Fruit fly (Drosophila melanogaster): ENCODE measurements around the gene amd.

Gene amd

dm6 chr2L:19141435-19142126, 31.6 kb downstream of the amd start:
- TF ChIP-seq CrebA (GFP tag; optimal IDR thresholded peaks at IDR 0.05; ENCODE audit: borderline replicate concordance) (peak; percentile 8), Rel (GFP tag; optimal IDR thresholded peaks at IDR 0.05) (peak; percentile 56), Rel (tag; optimal IDR thresholded peaks at IDR 0.05) (peak; percentile 26), ey (GFP tag; optimal IDR thresholded peaks at IDR 0.05) (peak; percentile 91), rgr (GFP tag; optimal IDR thresholded peaks at IDR 0.05) (peak; percentile 87), brk (GFP tag; optimal IDR thresholded peaks at IDR 0.05) (peak; percentile 58), dmrt93B (GFP tag; optimal IDR thresholded peaks at IDR 0.05) (peak; percentile 81), Mio (GFP tag; optimal IDR thresholded peaks at IDR 0.05) (no peak), woc (GFP tag; optimal IDR thresholded peaks at IDR 0.05) (peak; percentile 77), Jra (GFP tag; optimal IDR thresholded peaks at IDR 0.05) (peak; percentile 16), HLH106 (tag; optimal IDR thresholded peaks at IDR 0.05) (peak; percentile 91), Hnf4 (GFP tag; optimal IDR thresholded peaks at IDR 0.05) (peak; percentile 74), tai (GFP tag; optimal IDR thresholded peaks at IDR 0.05) (peak; percentile 63), lola (GFP tag; optimal IDR thresholded peaks at IDR 0.05) (no peak), GATAd (GFP tag; optimal IDR thresholded peaks at IDR 0.05) (no peak), Hr78 (GFP tag; optimal IDR thresholded peaks at IDR 0.05) (no peak), h (GFP tag; optimal IDR thresholded peaks at IDR 0.05) (peak; percentile 91), Dfd (GFP tag; optimal IDR thresholded peaks at IDR 0.05) (peak; percentile 95), Dif (GFP tag; optimal IDR thresholded peaks at IDR 0.05; ENCODE audit: partially characterized antibody) (peak; percentile 10), sage (GFP tag; optimal IDR thresholded peaks at IDR 0.05) (peak; percentile 77), N (GFP tag; optimal IDR thresholded peaks at IDR 0.05) (no peak), Vsx2 (GFP tag; optimal IDR thresholded peaks at IDR 0.05; ENCODE audit: partially characterized antibody) (no peak), foxo (GFP tag; optimal IDR thresholded peaks at IDR 0.05) (peak; percentile 21 to 90), br (GFP tag; optimal IDR thresholded peaks at IDR 0.05) (peak; percentile 89), OdsH (GFP tag; optimal IDR thresholded peaks at IDR 0.05) (peak; percentile 88), Hr83 (GFP tag; optimal IDR thresholded peaks at IDR 0.05; ENCODE audit: poor library complexity, severe bottlenecking) (no peak), fru (GFP tag; optimal IDR thresholded peaks at IDR 0.05) (peak; percentile 87), psq (GFP tag; optimal IDR thresholded peaks at IDR 0.05) (peak; percentile 79), jim (GFP tag; optimal IDR thresholded peaks at IDR 0.05) (no peak), usp (GFP tag; optimal IDR thresholded peaks at IDR 0.05) (no peak), dsf (GFP tag; optimal IDR thresholded peaks at IDR 0.05; ENCODE audit: borderline replicate concordance) (peak; percentile 65), Abd-B (GFP tag; optimal IDR thresholded peaks at IDR 0.05) (no peak), dl (GFP tag; optimal IDR thresholded peaks at IDR 0.05; ENCODE audit: insufficient read depth in 1 of 2, partially characterized antibody in 2 of 2) (no peak), CG32264 (GFP tag; optimal IDR thresholded peaks at IDR 0.05) (peak; percentile 58), sv (GFP tag; optimal IDR thresholded peaks at IDR 0.05) (peak; percentile 63), Sp1 (GFP tag; optimal IDR thresholded peaks at IDR 0.05) (peak; percentile 93), CG9705 (GFP tag; optimal IDR thresholded peaks at IDR 0.05) (peak; percentile 81), Myc (optimal IDR thresholded peaks at IDR 0.05) (no peak)

dm6 chr2L:19142176-19142870, 32.4 kb downstream of the amd start:
- TF ChIP-seq Dfd (GFP tag; optimal IDR thresholded peaks at IDR 0.05) (no peak), Hr83 (GFP tag; optimal IDR thresholded peaks at IDR 0.05; ENCODE audit: poor library complexity, severe bottlenecking) (no peak), psq (GFP tag; optimal IDR thresholded peaks at IDR 0.05) (peak; percentile 44), Rel (GFP tag; optimal IDR thresholded peaks at IDR 0.05) (no peak), Rel (tag; optimal IDR thresholded peaks at IDR 0.05) (peak; percentile 37), br (GFP tag; optimal IDR thresholded peaks at IDR 0.05) (peak; percentile 34), pan (optimal IDR thresholded peaks at IDR 0.05) (no peak), usp (GFP tag; optimal IDR thresholded peaks at IDR 0.05) (no peak), HLH106 (tag; optimal IDR thresholded peaks at IDR 0.05) (peak; percentile 32), Hnf4 (GFP tag; optimal IDR thresholded peaks at IDR 0.05) (peak; percentile 38), sage (GFP tag; optimal IDR thresholded peaks at IDR 0.05) (peak; percentile 46), jim (GFP tag; optimal IDR thresholded peaks at IDR 0.05) (no peak), dl (GFP tag; optimal IDR thresholded peaks at IDR 0.05; ENCODE audit: insufficient read depth in 1 of 2, partially characterized antibody in 2 of 2) (no peak), GATAd (GFP tag; optimal IDR thresholded peaks at IDR 0.05) (no peak), foxo (GFP tag; optimal IDR thresholded peaks at IDR 0.05) (peak in 1 of 2 experiments; percentile 48), ey (GFP tag; optimal IDR thresholded peaks at IDR 0.05) (peak; percentile 56), dmrt93B (GFP tag; optimal IDR thresholded peaks at IDR 0.05) (no peak), OdsH (GFP tag; optimal IDR thresholded peaks at IDR 0.05) (peak; percentile 62), fru (GFP tag; optimal IDR thresholded peaks at IDR 0.05) (peak; percentile 61), rgr (GFP tag; optimal IDR thresholded peaks at IDR 0.05) (peak; percentile 58), Mio (GFP tag; optimal IDR thresholded peaks at IDR 0.05) (no peak), h (GFP tag; optimal IDR thresholded peaks at IDR 0.05) (peak; percentile 47), CG32264 (GFP tag; optimal IDR thresholded peaks at IDR 0.05) (no peak), Hr78 (GFP tag; optimal IDR thresholded peaks at IDR 0.05) (no peak), CrebA (GFP tag; optimal IDR thresholded peaks at IDR 0.05; ENCODE audit: borderline replicate concordance) (no peak), CG9705 (GFP tag; optimal IDR thresholded peaks at IDR 0.05) (no peak), Sp1 (GFP tag; optimal IDR thresholded peaks at IDR 0.05) (peak; percentile 45)
